Fruit fly (Drosophila melanogaster): ENCODE results near the gene CG11317.
A peak's percentile ranks its signal among the peaks of the same experiment; 100 is the strongest.

The CG11317 gene

dm6 chr3R:31127357-31127775 is 30.2 kb upstream of the CG11317 start (continued):
- TF ChIP-seq CG17829 (tag; optimal IDR thresholded peaks at IDR 0.05): no peak
- no peak for TF ChIP-seq CG1233 (GFP tag; optimal IDR thresholded peaks at IDR 0.05)
- TF ChIP-seq CG15269 (tag; optimal IDR thresholded peaks at IDR 0.05): no peak
- peak; percentile 29 for TF ChIP-seq Fer1 (GFP tag; optimal IDR thresholded peaks at IDR 0.05)
- no peak for TF ChIP-seq pros (GFP tag; optimal IDR thresholded peaks at IDR 0.05)
- no peak for TF ChIP-seq Xbp1 (GFP tag; optimal IDR thresholded peaks at IDR 0.05)
- TF ChIP-seq CG34422 (GFP tag; IDR thresholded peaks at IDR 0.05): no peak
- no peak for TF ChIP-seq ken (GFP tag; IDR thresholded peaks at IDR 0.05)
- no peak for TF ChIP-seq Adf1 (GFP tag; IDR thresholded peaks at IDR 0.05)
- TF ChIP-seq CG17359 (tag; optimal IDR thresholded peaks at IDR 0.05): no peak
- no peak for TF ChIP-seq tin (GFP tag; optimal IDR thresholded peaks at IDR 0.05)
- peak; percentile 24 for TF ChIP-seq CG1603 (tag; optimal IDR thresholded peaks at IDR 0.05)
- no peak for TF ChIP-seq Fer3 (tag; optimal IDR thresholded peaks at IDR 0.05)
- no peak for TF ChIP-seq Hmx (GFP tag; optimal IDR thresholded peaks at IDR 0.05)
- TF ChIP-seq pho (GFP tag; optimal IDR thresholded peaks at IDR 0.05): no peak
- TF ChIP-seq ems (GFP tag; optimal IDR thresholded peaks at IDR 0.05): no peak
- peak; percentile 45 for TF ChIP-seq Dp (GFP tag; optimal IDR thresholded peaks at IDR 0.05)
- TF ChIP-seq vfl (GFP tag; optimal IDR thresholded peaks at IDR 0.05): no peak
- TF ChIP-seq fd102C (GFP tag; optimal IDR thresholded peaks at IDR 0.05): no peak
- TF ChIP-seq Optix (GFP tag; IDR thresholded peaks at IDR 0.05): no peak
- peak; percentile 25 for TF ChIP-seq mirr (GFP tag; optimal IDR thresholded peaks at IDR 0.05)
- no peak for TF ChIP-seq phol (tag; optimal IDR thresholded peaks at IDR 0.05)
- TF ChIP-seq gem (tag; optimal IDR thresholded peaks at IDR 0.05): peak; percentile 20
- TF ChIP-seq gfzf (GFP tag; optimal IDR thresholded peaks at IDR 0.05): peak; percentile 38
- TF ChIP-seq NC2α (GFP tag; optimal IDR thresholded peaks at IDR 0.05): no peak
- TF ChIP-seq Deaf1 (tag; optimal IDR thresholded peaks at IDR 0.05): no peak
- no peak for TF ChIP-seq CG4707 (GFP tag; optimal IDR thresholded peaks at IDR 0.05)
- TF ChIP-seq CG10565 (GFP tag; optimal IDR thresholded peaks at IDR 0.05): no peak
- no peak for TF ChIP-seq BEAF-32 (GFP tag; optimal IDR thresholded peaks at IDR 0.05)
- TF ChIP-seq ATbp (GFP tag; optimal IDR thresholded peaks at IDR 0.05): peak; percentile 53
- no peak for TF ChIP-seq CG2875 (GFP tag; optimal IDR thresholded peaks at IDR 0.05)
- TF ChIP-seq Bgb (GFP tag; IDR thresholded peaks at IDR 0.05; ENCODE audit: partially characterized antibody): peak; percentile 38; the same call in 1 of the 2 replicates
- no peak for TF ChIP-seq peb (GFP tag; IDR thresholded peaks at IDR 0.05)
- peak; percentile 6 for TF ChIP-seq CG15514 (GFP tag; optimal IDR thresholded peaks at IDR 0.05)
- no peak for TF ChIP-seq CG1024 (GFP tag; IDR thresholded peaks at IDR 0.05)
- no peak for TF ChIP-seq Rx (GFP tag; IDR thresholded peaks at IDR 0.05)
- peak; percentile 55 for TF ChIP-seq sug (tag; optimal IDR thresholded peaks at IDR 0.05)
- no peak for TF ChIP-seq CG15479 (GFP tag; optimal IDR thresholded peaks at IDR 0.05)
- peak; percentile 62 for TF ChIP-seq CTCF (GFP tag; optimal IDR thresholded peaks at IDR 0.05)
- no peak for TF ChIP-seq CG7987 (GFP tag; optimal IDR thresholded peaks at IDR 0.05)
- no peak for TF ChIP-seq gsb-n (tag; optimal IDR thresholded peaks at IDR 0.05)
- no peak for TF ChIP-seq CG17568 (GFP tag; optimal IDR thresholded peaks at IDR 0.05)
- no peak for TF ChIP-seq CG12744 (GFP tag; optimal IDR thresholded peaks at IDR 0.05)
- no peak for TF ChIP-seq CG3281 (GFP tag; optimal IDR thresholded peaks at IDR 0.05)
- no peak for TF ChIP-seq CG2120 (GFP tag; optimal IDR thresholded peaks at IDR 0.05)
- TF ChIP-seq CG13894 (tag; optimal IDR thresholded peaks at IDR 0.05): peak; percentile 53
- TF ChIP-seq vvl (GFP tag; IDR thresholded peaks at IDR 0.05): peak; percentile 53; the same call in 1 of the 2 replicates
- no peak for TF ChIP-seq CG7786 (GFP tag; optimal IDR thresholded peaks at IDR 0.05)
- TF ChIP-seq CG3407 (GFP tag; optimal IDR thresholded peaks at IDR 0.05): peak; percentile 22
- no peak for TF ChIP-seq gcm2 (GFP tag; optimal IDR thresholded peaks at IDR 0.05)
- peak; percentile 30 for TF ChIP-seq sd (tag; optimal IDR thresholded peaks at IDR 0.05)
